Fruit fly (Drosophila melanogaster) whole organism, wandering third instar larva: Measurements from ENCODE around the gene ppk28.

Source experiments
- Hr78 ChIP-seq: fragments of >200 bp; optimal IDR thresholded peaks from 2 replicates; lab custom pipeline; 2017; ENCODE audit warnings: missing biosample characterization, missing genetic modification characterization
- Myc ChIP-seq: fragments of >200 bp; optimal IDR thresholded peaks from 2 replicates; lab custom pipeline; 2017
- Rel ChIP-seq, 2 experiments: fragments of 200-800 bp; sonication (Bioruptor generic) in 1 of 2; optimal IDR thresholded peaks; 2 replicates in 1 of 2; 3 replicates in 1 of 2; lab custom pipeline; 2016 to 2019; ENCODE audit warnings: mild to moderate bottlenecking in 2 of 2, missing biosample characterization in 2 of 2, missing genetic modification characterization in 2 of 2, moderate library complexity in 1 of 2
- Vsx2 ChIP-seq: fragments of 200-300, 225-300 bp; sonication (Bioruptor generic); optimal IDR thresholded peaks from 2 replicates; lab custom pipeline; 2018; ENCODE audit warnings: missing biosample characterization, missing genetic modification characterization; ENCODE audit not compliant: partially characterized antibody
- foxo ChIP-seq, 2 experiments: fragments of 200-800 bp; sonication (Bioruptor generic); optimal IDR thresholded peaks; 2 replicates in 1 of 2; 3 replicates in 1 of 2; lab custom pipeline; 2016 to 2017; ENCODE audit warnings: missing biosample characterization in 2 of 2, missing genetic modification characterization in 2 of 2
- fru ChIP-seq: fragments of 200-800 bp; sonication (Bioruptor generic); optimal IDR thresholded peaks from 3 replicates; lab custom pipeline; 2016; ENCODE audit warnings: missing biosample characterization, mild to moderate bottlenecking, missing genetic modification characterization
- h ChIP-seq: fragments of 200-800 bp; sonication (Bioruptor generic); optimal IDR thresholded peaks from 3 replicates; lab custom pipeline; 2016; ENCODE audit warnings: missing biosample characterization, mild to moderate bottlenecking, missing genetic modification characterization
- lola ChIP-seq: fragments of >200 bp; optimal IDR thresholded peaks from 2 replicates; lab custom pipeline; 2017; ENCODE audit warnings: missing biosample characterization, missing genetic modification characterization
- rgr ChIP-seq: fragments of 200-800 bp; sonication (Bioruptor generic); optimal IDR thresholded peaks from 3 replicates; lab custom pipeline; 2016; ENCODE audit warnings: missing biosample characterization, mild to moderate bottlenecking, missing genetic modification characterization
- sage ChIP-seq: fragments of 200-800 bp; sonication (Bioruptor generic); optimal IDR thresholded peaks from 2 replicates; lab custom pipeline; 2016; ENCODE audit warnings: missing biosample characterization, mild to moderate bottlenecking, missing genetic modification characterization
- sv ChIP-seq: fragments of 200-800 bp; sonication (Bioruptor generic); optimal IDR thresholded peaks from 3 replicates; lab custom pipeline; 2016; ENCODE audit warnings: missing biosample characterization, missing genetic modification characterization

- TF ChIP-seq sv (GFP tag; lab: Kevin White, UChicago) (no peak), Vsx2 (no peak), foxo (GFP tag; optimal IDR thresholded peaks at IDR 0.05; lab: Kevin White, UChicago) (no peak), Myc (lab: Kevin White, UChicago) (peak; percentile 26), Rel (GFP tag; optimal IDR thresholded peaks at IDR 0.05; lab: Kevin White, UChicago) (no peak), Rel (tag; optimal IDR thresholded peaks at IDR 0.05; lab: Kevin White, UChicago) (no peak), h (GFP tag; lab: Kevin White, UChicago) (no peak), fru (no peak), sage (no peak), Hr78 (no peak), rgr (GFP tag; lab: Kevin White, UChicago) (no peak), lola (GFP tag; lab: Kevin White, UChicago) (no peak)
Measured at dm6 chrX:16791058-16791457, 14.8 kb upstream of the ppk28 start, which contains the start of gene Rrp45.
